Fruit fly (Drosophila melanogaster) whole organism, embryonic: ENCODE measurements around the gene CG31141.

Experiments used
- Abd-B ChIP-seq: fragments of 200-800 bp; sonication (Bioruptor generic); optimal IDR thresholded peaks from 2 replicates; lab custom pipeline; 2018; ENCODE audit warnings: missing biosample characterization, mild to moderate bottlenecking, missing genetic modification characterization, moderate library complexity
- Ada2b ChIP-seq: fragments of 200-800 bp; sonication (Bioruptor generic); IDR thresholded peaks from 2 replicates; pipeline ENCODE4 v1.3.6; 2022; ENCODE audit warnings: missing biosample characterization, missing genetic modification characterization
- Adf1 ChIP-seq: fragments of 200-800 bp; sonication (Bioruptor generic); IDR thresholded peaks from 2 replicates; pipeline ENCODE4 v1.3.6; 2022; ENCODE audit warnings: missing biosample characterization, missing genetic modification characterization
- Aef1 ChIP-seq: fragments of 200-800 bp; sonication (Bioruptor generic); IDR thresholded peaks from 3 replicates; pipeline ENCODE4 v1.3.6; 2022; ENCODE audit warnings: missing biosample characterization, missing genetic modification characterization
- Asciz ChIP-seq: fragments of 200-800 bp; sonication (Bioruptor generic); optimal IDR thresholded peaks from 2 replicates; lab custom pipeline; 2017; ENCODE audit warnings: missing biosample characterization, mild to moderate bottlenecking, missing genetic modification characterization, missing genetic modification reagents
- B-H2 ChIP-seq: fragments of 200-800 bp; sonication (Bioruptor generic); optimal IDR thresholded peaks from 2 replicates; lab custom pipeline; 2018; ENCODE audit warnings: missing biosample characterization, mild to moderate bottlenecking, missing genetic modification characterization
- CG11085 ChIP-seq: fragments of 200-800 bp; sonication (Bioruptor generic); IDR thresholded peaks from 2 replicates; pipeline ENCODE4 v1.3.6; 2022; ENCODE audit warnings: missing biosample characterization, missing genetic modification characterization
- CG12071 ChIP-seq: fragments of 200-800 bp; sonication (Bioruptor generic); optimal IDR thresholded peaks from 3 replicates; lab custom pipeline; 2018; ENCODE audit warnings: missing biosample characterization, mild to moderate bottlenecking, missing genetic modification characterization
- CG12299 ChIP-seq: fragments of 200-800 bp; sonication (Bioruptor generic); optimal IDR thresholded peaks from 2 replicates; lab custom pipeline; 2018; ENCODE audit warnings: missing biosample characterization, mild to moderate bottlenecking, missing genetic modification characterization
- CG15269 ChIP-seq: fragments of 200-800 bp; sonication (Bioruptor generic); optimal IDR thresholded peaks from 2 replicates; lab custom pipeline; 2018; ENCODE audit warnings: missing biosample characterization, mild to moderate bottlenecking, missing genetic modification characterization, moderate library complexity
- CG1602 ChIP-seq: fragments of 200-800 bp; sonication (Bioruptor generic); optimal IDR thresholded peaks from 3 replicates; lab custom pipeline; 2016; ENCODE audit warnings: missing biosample characterization, missing genetic modification characterization
- CG1603 ChIP-seq: fragments of 200-800 bp; sonication (Bioruptor generic); optimal IDR thresholded peaks from 2 replicates; lab custom pipeline; 2019; ENCODE audit warnings: missing biosample characterization, mild to moderate bottlenecking, missing genetic modification characterization, moderate library complexity
- CG17802 ChIP-seq: fragments of 200-800 bp; sonication (Bioruptor generic); optimal IDR thresholded peaks from 2 replicates; lab custom pipeline; 2018; ENCODE audit warnings: missing biosample characterization, mild to moderate bottlenecking, missing genetic modification characterization, moderate library complexity
- CG18011 ChIP-seq: fragments of 200-800 bp; sonication (Bioruptor generic); optimal IDR thresholded peaks from 2 replicates; lab custom pipeline; 2017; ENCODE audit warnings: missing biosample characterization, missing genetic modification characterization, mild to moderate bottlenecking, moderate library complexity, missing genotype
- CG18764 ChIP-seq: fragments of 200-800 bp; sonication (Bioruptor generic); optimal IDR thresholded peaks from 3 replicates; lab custom pipeline; 2016; ENCODE audit warnings: missing biosample characterization, missing genetic modification characterization
- CG2889 ChIP-seq: fragments of 200-800 bp; sonication (Bioruptor generic); IDR thresholded peaks from 3 replicates; pipeline ENCODE4 v1.3.6; 2022; ENCODE audit warnings: missing biosample characterization, missing genetic modification characterization
- CG3838 ChIP-seq: fragments of 200-800 bp; sonication (Bioruptor generic); optimal IDR thresholded peaks from 3 replicates; lab custom pipeline; 2016; ENCODE audit warnings: missing biosample characterization, missing genetic modification characterization
- CG4282 ChIP-seq: fragments of 200-800 bp; sonication (Bioruptor generic); optimal IDR thresholded peaks from 2 replicates; lab custom pipeline; 2016; ENCODE audit warnings: missing biosample characterization, missing genetic modification characterization
- CG4404 ChIP-seq: fragments of 200-800 bp; sonication (Bioruptor generic); IDR thresholded peaks from 2 replicates; pipeline ENCODE4 v1.3.6; 2022; ENCODE audit warnings: missing biosample characterization, missing genetic modification characterization
- CG6272 ChIP-seq: fragments of 200-800 bp; sonication (Bioruptor generic); IDR thresholded peaks from 2 replicates; pipeline ENCODE4 v1.3.6; 2022; ENCODE audit warnings: missing biosample characterization, missing genetic modification characterization
- CG9215 ChIP-seq: fragments of 200-800 bp; sonication (Bioruptor generic); IDR thresholded peaks from 2 replicates; pipeline ENCODE4 v1.3.6; 2022; ENCODE audit warnings: missing biosample characterization, missing genetic modification characterization
- CG9932 ChIP-seq: fragments of 200-800 bp; sonication (Bioruptor generic); IDR thresholded peaks from 2 replicates; pipeline ENCODE4 v1.3.6; 2022; ENCODE audit warnings: missing biosample characterization, missing genetic modification characterization
- Drgx ChIP-seq: fragments of 200-800 bp; sonication (Bioruptor generic); IDR thresholded peaks from 2 replicates; pipeline ENCODE4 v1.3.6; 2022; ENCODE audit warnings: missing biosample characterization, missing genetic modification characterization
- E2f1 ChIP-seq: fragments of 200-800 bp; sonication (Bioruptor generic); IDR thresholded peaks from 2 replicates; pipeline ENCODE4 v1.3.6; 2022; ENCODE audit warnings: missing biosample characterization, missing genetic modification characterization
- MBD-R2 ChIP-seq: fragments of 200-800 bp; sonication (Bioruptor generic); IDR thresholded peaks from 2 replicates; pipeline ENCODE4 v1.3.6; 2022; ENCODE audit warnings: missing biosample characterization, missing genetic modification characterization
- NC2β ChIP-seq: fragments of 200-800 bp; sonication (Bioruptor generic); optimal IDR thresholded peaks from 2 replicates; lab custom pipeline; 2016; ENCODE audit warnings: missing biosample characterization, missing genetic modification characterization
- Nf-YA ChIP-seq: fragments of 200-800 bp; sonication (Bioruptor generic); IDR thresholded peaks from 2 replicates; pipeline ENCODE4 v1.3.6; 2022; ENCODE audit warnings: missing biosample characterization, missing genetic modification characterization
- Ptx1 ChIP-seq: fragments of 200-800 bp; sonication (Bioruptor generic); IDR thresholded peaks from 2 replicates; pipeline ENCODE4 v1.3.6; 2022; ENCODE audit warnings: missing biosample characterization, missing genetic modification characterization
- Side ChIP-seq: fragments of 200-800 bp; sonication (Bioruptor generic); optimal IDR thresholded peaks from 2 replicates; lab custom pipeline; 2016; ENCODE audit warnings: missing biosample characterization, missing genetic modification characterization
- Sox100B ChIP-seq: fragments of 200-800 bp; sonication (Bioruptor generic); optimal IDR thresholded peaks from 3 replicates; lab custom pipeline; 2018; ENCODE audit warnings: missing biosample characterization, mild to moderate bottlenecking, missing genetic modification characterization
- Taf1 ChIP-seq: fragments of 200-800 bp; sonication (Bioruptor generic); IDR thresholded peaks from 2 replicates; pipeline ENCODE4 v1.3.6; 2022; ENCODE audit warnings: missing biosample characterization, missing genetic modification characterization
- cas ChIP-seq: fragments of 200-800 bp; sonication (Bioruptor generic); IDR thresholded peaks from 2 replicates; pipeline ENCODE4 v1.3.6; 2022; ENCODE audit warnings: missing biosample characterization, missing genetic modification characterization
- eyg ChIP-seq: fragments of 200-800 bp; sonication (Bioruptor generic); optimal IDR thresholded peaks from 3 replicates; lab custom pipeline; 2016; ENCODE audit warnings: missing biosample characterization, missing genetic modification characterization
- fru ChIP-seq: fragments of >200 bp; optimal IDR thresholded peaks from 2 replicates; lab custom pipeline; 2017
- gfzf ChIP-seq: fragments of 200-800 bp; sonication (Bioruptor generic); optimal IDR thresholded peaks from 2 replicates; lab custom pipeline; 2016; ENCODE audit warnings: missing biosample characterization, mild to moderate bottlenecking, missing genetic modification characterization, moderate library complexity
- grau ChIP-seq: fragments of 200-800 bp; optimal IDR thresholded peaks from 3 replicates; lab custom pipeline; 2019; ENCODE audit warnings: missing biosample characterization, mild to moderate bottlenecking, missing genetic modification characterization, moderate library complexity
- grn ChIP-seq: fragments of 200-800 bp; sonication (Bioruptor generic); optimal IDR thresholded peaks from 3 replicates; lab custom pipeline; 2017; ENCODE audit warnings: missing biosample characterization, missing genetic modification characterization
- hb ChIP-seq: fragments of 200-800 bp; sonication (Bioruptor generic); IDR thresholded peaks from 3 replicates; pipeline ENCODE4 v1.3.6; 2022; ENCODE audit warnings: missing biosample characterization, missing genetic modification characterization; ENCODE audit not compliant: partially characterized antibody
- her ChIP-seq: fragments of 200-800 bp; sonication (Bioruptor generic); optimal IDR thresholded peaks from 2 replicates; lab custom pipeline; 2016; ENCODE audit warnings: missing biosample characterization, missing genetic modification characterization
- kay ChIP-seq: fragments of 200-800 bp; sonication (Bioruptor generic); optimal IDR thresholded peaks from 2 replicates; lab custom pipeline; 2016; ENCODE audit warnings: missing biosample characterization, missing genetic modification characterization
- lola ChIP-seq, 3 experiments: fragments of >200 bp in 2 of 3; fragments of 200-800 bp in 1 of 3; sonication (Bioruptor generic) in 1 of 3; optimal IDR thresholded peaks; 2 replicates each; lab custom pipeline; 2017 to 2019; ENCODE audit warnings: missing biosample characterization in 3 of 3, missing genetic modification characterization in 3 of 3, mild to moderate bottlenecking in 1 of 3, moderate library complexity in 1 of 3
- luna ChIP-seq: fragments of 200-800 bp; sonication (Bioruptor generic); optimal IDR thresholded peaks from 2 replicates; lab custom pipeline; 2016; ENCODE audit warnings: missing biosample characterization, missing genetic modification characterization
- rib ChIP-seq: fragments of 200-800 bp; sonication (Bioruptor generic); IDR thresholded peaks from 2 replicates; pipeline ENCODE4 v1.3.6; 2022; ENCODE audit warnings: missing biosample characterization, missing genetic modification characterization
- schlank ChIP-seq: fragments of 200-800 bp; sonication (Bioruptor generic); optimal IDR thresholded peaks from 2 replicates; lab custom pipeline; 2018; ENCODE audit warnings: missing biosample characterization, mild to moderate bottlenecking, missing genetic modification characterization
- sens ChIP-seq: fragments of 200-800 bp; sonication (Bioruptor generic); peaks from one replicate; lab custom pipeline; 2016; ENCODE audit warnings: missing biosample characterization, missing genetic modification characterization
- ssp ChIP-seq: fragments of 200-800 bp; sonication (Bioruptor generic); IDR thresholded peaks from 2 replicates; pipeline ENCODE4 v1.3.6; 2022; ENCODE audit warnings: missing biosample characterization, missing genetic modification characterization
- tio ChIP-seq: fragments of 200-800 bp; sonication (Bioruptor generic); optimal IDR thresholded peaks from 2 replicates; lab custom pipeline; 2017; ENCODE audit warnings: missing biosample characterization, missing genetic modification characterization, inconsistent platforms
- twi ChIP-seq: fragments of 200-800 bp; optimal IDR thresholded peaks from 2 replicates; lab custom pipeline; 2019; ENCODE audit warnings: missing biosample characterization, mild to moderate bottlenecking, missing genetic modification characterization, moderate library complexity
- usp ChIP-seq: fragments of >200 bp; optimal IDR thresholded peaks from 2 replicates; lab custom pipeline; 2017; ENCODE audit warnings: missing biosample characterization, missing genetic modification characterization

Gene CG31141

dm6 chr3R:23886270-23887095 is 36.6 kb upstream of the CG31141 start (continued):
- TF ChIP-seq CG18764 (GFP tag; lab: Kevin White, UChicago) (peak; percentile 74), Abd-B (peak; percentile 74), CG1603 (tag; lab: Kevin White, UChicago) (peak; percentile 76), twi (tag; lab: Kevin White, UChicago) (peak; percentile 94), ssp (GFP tag; lab: Robert Waterston, UW) (peak; percentile 71), Asciz (GFP tag; lab: Kevin White, UChicago) (peak; percentile 84), CG6272 (GFP tag; lab: Robert Waterston, UW) (peak; percentile 56; the same call in 1 of the 2 replicates), sens (GFP tag; lab: Kevin White, UChicago) (peak; percentile 99), CG9932 (peak; percentile 31; the same call in 1 of the 2 replicates), MBD-R2 (GFP tag; lab: Robert Waterston, UW) (peak; percentile 42; the same call in 1 of the 2 replicates), CG17802 (tag; lab: Kevin White, UChicago) (peak; percentile 52), Ptx1 (GFP tag; lab: Robert Waterston, UW) (peak; percentile 83), cas (GFP tag; lab: Robert Waterston, UW) (no peak), kay (GFP tag; lab: Kevin White, UChicago) (peak; percentile 52), Ada2b (peak; percentile 63), Nf-YA (GFP tag; lab: Robert Waterston, UW) (peak; percentile 62), schlank (tag; lab: Kevin White, UChicago) (no peak), CG9215 (GFP tag; lab: Robert Waterston, UW) (peak; percentile 50; the same call in 1 of the 2 replicates), CG12071 (GFP tag; lab: Kevin White, UChicago) (peak; percentile 42), her (GFP tag; lab: Kevin White, UChicago) (peak; percentile 15), Sox100B (peak; percentile 91), CG2889 (GFP tag; lab: Robert Waterston, UW) (0 out of 3 replicates have a peak, but pooled peaks have one; percentile 20), grau (tag; lab: Kevin White, UChicago) (peak; percentile 88), CG3838 (peak; percentile 44), Aef1 (GFP tag; lab: Robert Waterston, UW) (peak; percentile 57; the same call in 2 of the 3 replicates), CG1602 (GFP tag; lab: Kevin White, UChicago) (peak; percentile 83), luna (no peak), CG15269 (tag; lab: Kevin White, UChicago) (peak; percentile 81), Side (peak; percentile 80), tio (GFP tag; lab: Kevin White, UChicago) (peak; percentile 90), CG11085 (GFP tag; lab: Robert Waterston, UW) (0 out of 2 replicates have a peak, but pooled peaks have one; percentile 24), usp (no peak), CG18011 (GFP tag; lab: Kevin White, UChicago) (peak; percentile 13), CG4404 (GFP tag; lab: Robert Waterston, UW) (peak; percentile 86), fru (lab: Kevin White, UChicago) (no peak), Taf1 (GFP tag; lab: Robert Waterston, UW) (0 out of 2 replicates have a peak, but pooled peaks have one; percentile 21), B-H2 (GFP tag; lab: Kevin White, UChicago) (no peak), gfzf (GFP tag; lab: Kevin White, UChicago) (no peak), hb (GFP tag; lab: Robert Waterston, UW) (no peak), Drgx (GFP tag; lab: Robert Waterston, UW) (peak; percentile 88), Adf1 (GFP tag; lab: Robert Waterston, UW) (no peak), lola (GFP tag; optimal IDR thresholded peaks at IDR 0.05; lab: Kevin White, UChicago) (peak in 1 of 3 experiments; percentile 96), grn (peak; percentile 19), eyg (GFP tag; lab: Kevin White, UChicago) (peak; percentile 53), CG12299 (tag; lab: Kevin White, UChicago) (peak; percentile 84), NC2β (GFP tag; lab: Kevin White, UChicago) (peak; percentile 74), rib (GFP tag; lab: Robert Waterston, UW) (no peak; the same call in 1 of the 2 replicates), E2f1 (GFP tag; lab: Robert Waterston, UW) (peak; percentile 82), CG4282 (no peak)
